Fruit fly (Drosophila melanogaster) whole organism, adult: ENCODE data around the gene CG33687.
A peak's percentile ranks its signal among the peaks of the same experiment; 100 is the strongest.

Experiments
- CG14711 ChIP-seq: fragments of 200-800 bp; sonication (Bioruptor generic); optimal IDR thresholded peaks from 2 replicates; lab custom pipeline; 2018; ENCODE audit warnings: missing biosample characterization, mild to moderate bottlenecking, missing genetic modification characterization, moderate library complexity
- CG1620 ChIP-seq: fragments of 200-800 bp; sonication (Bioruptor generic); optimal IDR thresholded peaks from 2 replicates; lab custom pipeline; 2016; ENCODE audit warnings: missing biosample characterization, missing genetic modification characterization
- CG33017 ChIP-seq: fragments of 200-800 bp; sonication (Bioruptor generic); optimal IDR thresholded peaks from 2 replicates; lab custom pipeline; 2018; ENCODE audit warnings: missing biosample characterization, mild to moderate bottlenecking, missing genetic modification characterization, moderate library complexity
- CG5204 ChIP-seq: fragments of 200-800 bp; sonication (Bioruptor generic); optimal IDR thresholded peaks from 2 replicates; lab custom pipeline; 2016; ENCODE audit warnings: missing biosample characterization, missing genetic modification characterization
- CG7045 ChIP-seq: fragments of 200-800 bp; sonication (Bioruptor generic); optimal IDR thresholded peaks from 2 replicates; lab custom pipeline; 2017; ENCODE audit warnings: missing biosample characterization, mild to moderate bottlenecking, missing genetic modification characterization
- Clk ChIP-seq: fragments of 200-800 bp; sonication (Bioruptor generic); optimal IDR thresholded peaks from 2 replicates; lab custom pipeline; 2017; ENCODE audit warnings: missing biosample characterization, missing genetic modification characterization
- bab1 ChIP-seq: fragments of 200-800 bp; sonication (Bioruptor generic); optimal IDR thresholded peaks from 3 replicates; lab custom pipeline; 2019; ENCODE audit warnings: missing biosample characterization, mild to moderate bottlenecking, missing genetic modification characterization, moderate library complexity
- cnc ChIP-seq, 2 experiments: fragments of >200 bp; optimal IDR thresholded peaks; 2 replicates each; lab custom pipeline; 2017
- kay ChIP-seq: fragments of 200-800 bp; sonication (Bioruptor generic); peaks from one replicate; lab custom pipeline; 2016; ENCODE audit warnings: missing biosample characterization, missing genetic modification characterization, borderline replicate concordance
- pad ChIP-seq: fragments of 200-800 bp; sonication (Bioruptor generic); optimal IDR thresholded peaks from 3 replicates; lab custom pipeline; 2017; ENCODE audit warnings: missing biosample characterization, missing genetic modification characterization, mild to moderate bottlenecking, moderate library complexity, missing genetic modification reagents
- tj ChIP-seq: fragments of 200-800 bp; sonication (Bioruptor generic); optimal IDR thresholded peaks from 3 replicates; lab custom pipeline; 2017; ENCODE audit warnings: missing biosample characterization, mild to moderate bottlenecking, missing genetic modification characterization, moderate library complexity
- toe ChIP-seq: fragments of 200-800 bp; sonication (Bioruptor generic); optimal IDR thresholded peaks from 2 replicates; lab custom pipeline; 2016; ENCODE audit warnings: missing biosample characterization, missing genetic modification characterization

DNA sequence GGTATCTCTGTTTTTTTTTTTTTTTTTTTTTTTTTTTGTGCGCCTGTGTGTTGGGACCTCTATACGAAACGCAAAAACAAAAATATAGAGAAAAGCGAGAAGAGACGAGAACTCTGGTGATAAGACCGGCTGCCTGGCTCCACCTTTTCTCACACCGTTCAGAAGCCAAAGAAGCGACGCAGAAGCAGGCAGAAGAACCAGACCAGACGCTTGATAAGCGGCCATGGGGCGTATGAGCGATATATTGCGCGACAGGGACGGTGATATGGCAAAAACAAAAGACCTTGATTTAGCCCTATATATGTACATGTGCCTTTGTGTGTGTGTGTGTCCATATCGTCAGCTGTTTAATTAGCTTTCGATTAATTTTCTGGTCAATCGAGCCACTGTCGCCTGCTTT, 36.5 kb upstream of the CG33687 start:
- TF ChIP-seq pad (GFP tag; lab: Kevin White, UChicago): no peak
- no peak for TF ChIP-seq Clk (GFP tag; lab: Kevin White, UChicago)
- TF ChIP-seq CG14711 (tag; lab: Kevin White, UChicago): no peak
- TF ChIP-seq CG1620 (GFP tag; lab: Kevin White, UChicago): no peak
- TF ChIP-seq kay: no peak
- TF ChIP-seq bab1 (GFP tag; lab: Kevin White, UChicago): no peak
- no peak for TF ChIP-seq CG7045 (GFP tag; lab: Kevin White, UChicago)
- TF ChIP-seq tj (GFP tag; lab: Kevin White, UChicago): no peak
- TF ChIP-seq toe: no peak
- no peak for TF ChIP-seq CG33017 (tag; lab: Kevin White, UChicago)
- TF ChIP-seq CG5204 (GFP tag; lab: Kevin White, UChicago): no peak
- TF ChIP-seq cnc (optimal IDR thresholded peaks at IDR 0.05; lab: Kevin White, UChicago): peak; percentile 42 to 67
